Worm (Caenorhabditis elegans): Measurements from ENCODE around the gene F53H4.3.

The F53H4.3 gene

ce11 chrX:15910328-15910727, 22.9 kb upstream of the F53H4.3 start, which contains the start of gene npr-33:
npr-33 (plus strand) TSS chrX:15910628.
- TF ChIP-seq tbp1 (GFP tag; optimal IDR thresholded peaks at IDR 0.05) (no peak), let-526 (GFP tag; IDR thresholded peaks at IDR 0.05) (no peak), unc-62 (GFP tag; optimal IDR thresholded peaks at IDR 0.05) (no peak), cebp-1 (GFP tag; IDR thresholded peaks at IDR 0.05) (no peak), cebp-1 (tag; optimal IDR thresholded peaks at IDR 0.05) (no peak), cebp-2 (GFP tag; IDR thresholded peaks at IDR 0.05) (no peak), athp-1 (tag; optimal IDR thresholded peaks at IDR 0.05) (no peak), attf-6 (GFP tag; IDR thresholded peaks at IDR 0.05) (no peak), lin-35 (GFP tag; optimal IDR thresholded peaks at IDR 0.05) (no peak), dpff-1 (tag; optimal IDR thresholded peaks at IDR 0.05) (no peak), F49E8.2 (tag; optimal IDR thresholded peaks at IDR 0.05; ENCODE audit: insufficient read depth) (no peak), dpl-1 (GFP tag; optimal IDR thresholded peaks at IDR 0.05) (no peak), ama-1 (optimal IDR thresholded peaks at IDR 0.05) (no peak), ama-1 (GFP tag; optimal IDR thresholded peaks at IDR 0.05) (no peak), ztf-25 (GFP tag; IDR thresholded peaks at IDR 0.05) (no peak), nhr-27 (tag; optimal IDR thresholded peaks at IDR 0.05) (no peak), ceh-100 (GFP tag; IDR thresholded peaks at IDR 0.05) (no peak), ccch-3 (GFP tag; optimal IDR thresholded peaks at IDR 0.05) (no peak), akir-1 (GFP tag; optimal IDR thresholded peaks at IDR 0.05) (no peak), attf-5 (GFP tag; optimal IDR thresholded peaks at IDR 0.05) (no peak)

- TF ChIP-seq ztf-28 (GFP tag; IDR thresholded peaks at IDR 0.05) (no peak), Y79H2A.3 (GFP tag; conservative IDR thresholded peaks at IDR 0.05) (no peak), lsl-1 (GFP tag; optimal IDR thresholded peaks at IDR 0.05) (no peak), zim-3 (tag; optimal IDR thresholded peaks at IDR 0.05) (no peak), madf-6 (GFP tag; IDR thresholded peaks at IDR 0.05) (no peak)
These were observed 15.4 kb upstream of the F53H4.3 start for ce11 chrX:15902835-15903234.

- TF ChIP-seq snpc-4 (GFP tag; optimal IDR thresholded peaks at IDR 0.05) = no peak
- TF ChIP-seq snpc-4 (tag; optimal IDR thresholded peaks at IDR 0.05) = peak in 2 of 4 experiments; percentile 27 to 75
- peak; percentile 70; the same call in 1 of the 2 replicates for TF ChIP-seq zfh-2 (GFP tag; conservative IDR thresholded peaks at IDR 0.05)
- TF ChIP-seq rcor-1 (GFP tag; IDR thresholded peaks at IDR 0.05) = no peak
These were observed 13.8 kb upstream of the F53H4.3 start for ce11 chrX:15901214-15901613.

ce11 chrX:15892525-15892924, 5.1 kb upstream of the F53H4.3 start:
- TF ChIP-seq snpc-1.1 (tag; optimal IDR thresholded peaks at IDR 0.05; ENCODE audit: insufficient read depth) (peak; percentile 71), hmg-1.2 (GFP tag; IDR thresholded peaks at IDR 0.05) (peak; percentile 49; the same call in 1 of the 2 replicates), snpc-4 (GFP tag; optimal IDR thresholded peaks at IDR 0.05) (peak; percentile 40), snpc-4 (tag; optimal IDR thresholded peaks at IDR 0.05) (peak in 3 of 4 experiments; percentile 58 to 90 (median 88)), Y67H2A.10 (GFP tag; conservative IDR thresholded peaks at IDR 0.05) (no peak), K11D2.4 (GFP tag; IDR thresholded peaks at IDR 0.05) (no peak)

ce11 chrX:15887989-15888388, 594 bp upstream of the F53H4.3 start:
- no peak for TF ChIP-seq Y53G8AR.9 (GFP tag; conservative IDR thresholded peaks at IDR 0.05)
- no peak for TF ChIP-seq mes-4 (tag; optimal IDR thresholded peaks at IDR 0.05)
- TF ChIP-seq ztf-28 (GFP tag; IDR thresholded peaks at IDR 0.05) = no peak
- no peak for TF ChIP-seq F57C9.4 (tag; optimal IDR thresholded peaks at IDR 0.05)
- TF ChIP-seq tbx-9 (tag; optimal IDR thresholded peaks at IDR 0.05; ENCODE audit: borderline replicate concordance) = no peak

Measured in whole organism, young adult.